Fruit fly (Drosophila melanogaster) whole organism, embryonic: Measurements from ENCODE around the gene CG1983.

Source experiments
- B-H2 ChIP-seq: fragments of 200-800 bp; sonication (Bioruptor generic); optimal IDR thresholded peaks from 2 replicates; lab custom pipeline; 2018; ENCODE audit warnings: missing biosample characterization, mild to moderate bottlenecking, missing genetic modification characterization
- CG11456 ChIP-seq: fragments of 200-800 bp; sonication (Bioruptor generic); IDR thresholded peaks from 3 replicates; pipeline ENCODE4 v1.3.6; 2022; ENCODE audit warnings: missing biosample characterization, missing genetic modification characterization
- CG1233 ChIP-seq: fragments of 200-800 bp; sonication (Bioruptor generic); optimal IDR thresholded peaks from 4 replicates; lab custom pipeline; 2018; ENCODE audit warnings: missing biosample characterization, mild to moderate bottlenecking, missing genetic modification characterization
- CG14860 ChIP-seq: fragments of 200-800 bp; sonication (Bioruptor generic); IDR thresholded peaks from 3 replicates; pipeline ENCODE4 v1.3.6; 2022; ENCODE audit warnings: missing biosample characterization, missing genetic modification characterization; ENCODE audit not compliant: partially characterized antibody
- CG1603 ChIP-seq: fragments of 200-800 bp; sonication (Bioruptor generic); optimal IDR thresholded peaks from 2 replicates; lab custom pipeline; 2019; ENCODE audit warnings: missing biosample characterization, mild to moderate bottlenecking, missing genetic modification characterization, moderate library complexity
- CG18764 ChIP-seq: fragments of 200-800 bp; sonication (Bioruptor generic); optimal IDR thresholded peaks from 3 replicates; lab custom pipeline; 2016; ENCODE audit warnings: missing biosample characterization, missing genetic modification characterization
- CG2199 ChIP-seq: fragments of 200-800 bp; sonication (Bioruptor generic); IDR thresholded peaks from 3 replicates; pipeline ENCODE4 v1.3.6; 2022; ENCODE audit warnings: missing biosample characterization, missing genetic modification characterization
- CG31365 ChIP-seq: fragments of 200-800 bp; sonication (Bioruptor generic); optimal IDR thresholded peaks from 2 replicates; lab custom pipeline; 2018; ENCODE audit warnings: missing biosample characterization, mild to moderate bottlenecking, missing genetic modification characterization
- CG3847 ChIP-seq: fragments of 200-800 bp; sonication (Bioruptor generic); IDR thresholded peaks from 2 replicates; pipeline ENCODE4 v1.3.6; 2022; ENCODE audit warnings: missing biosample characterization, missing genetic modification characterization
- CG5180 ChIP-seq: fragments of 200-800 bp; sonication (Bioruptor generic); optimal IDR thresholded peaks from 3 replicates; lab custom pipeline; 2017; ENCODE audit warnings: missing biosample characterization, missing genetic modification characterization, mild to moderate bottlenecking, moderate library complexity, missing genetic modification reagents
- CG5245 ChIP-seq: fragments of 200-800 bp; sonication (Bioruptor generic); optimal IDR thresholded peaks from 3 replicates; lab custom pipeline; 2016; ENCODE audit warnings: missing biosample characterization, missing genetic modification characterization
- CG6272 ChIP-seq: fragments of 200-800 bp; sonication (Bioruptor generic); IDR thresholded peaks from 2 replicates; pipeline ENCODE4 v1.3.6; 2022; ENCODE audit warnings: missing biosample characterization, missing genetic modification characterization
- CG7987 ChIP-seq: fragments of 200-800 bp; sonication (Bioruptor generic); optimal IDR thresholded peaks from 2 replicates; lab custom pipeline; 2018; ENCODE audit warnings: missing biosample characterization, mild to moderate bottlenecking, missing genetic modification characterization, moderate library complexity
- CG8478 ChIP-seq: fragments of >200 bp; optimal IDR thresholded peaks from 2 replicates; lab custom pipeline; 2018
- Dbx ChIP-seq: fragments of 200-800 bp; sonication (Bioruptor generic); IDR thresholded peaks from 3 replicates; pipeline ENCODE4 v1.3.6; 2022; ENCODE audit warnings: missing biosample characterization, missing genetic modification characterization
- GATAe ChIP-seq: fragments of 200-800 bp; sonication (Bioruptor generic); conservative IDR thresholded peaks from 2 replicates; pipeline ENCODE4 v1.3.6; 2022; ENCODE audit warnings: missing biosample characterization, missing genetic modification characterization
- H15 ChIP-seq: fragments of 200-800 bp; sonication (Bioruptor generic); IDR thresholded peaks from 3 replicates; pipeline ENCODE4 v1.3.6; 2022; ENCODE audit warnings: missing biosample characterization, missing genetic modification characterization
- HHEX ChIP-seq: fragments of 200-800 bp; sonication (Bioruptor generic); optimal IDR thresholded peaks from 3 replicates; lab custom pipeline; 2017; ENCODE audit warnings: missing biosample characterization, mild to moderate bottlenecking, missing genetic modification characterization, missing genetic modification reagents
- Hand ChIP-seq: fragments of 200-800 bp; sonication (Bioruptor generic); optimal IDR thresholded peaks from 2 replicates; lab custom pipeline; 2017; ENCODE audit warnings: mild to moderate bottlenecking, missing biosample characterization, missing genetic modification reagents, missing genetic modification characterization
- Kr ChIP-seq: fragments of 200-800 bp; sonication (Bioruptor generic); optimal IDR thresholded peaks from 2 replicates; lab custom pipeline; 2017; ENCODE audit warnings: missing biosample characterization, mild to moderate bottlenecking, missing genetic modification characterization
- Mes4 ChIP-seq: fragments of 200-800 bp; sonication (Bioruptor generic); optimal IDR thresholded peaks from 2 replicates; lab custom pipeline; 2016; ENCODE audit warnings: missing biosample characterization, missing genetic modification characterization
- NC2β ChIP-seq: fragments of 200-800 bp; sonication (Bioruptor generic); optimal IDR thresholded peaks from 2 replicates; lab custom pipeline; 2016; ENCODE audit warnings: missing biosample characterization, missing genetic modification characterization
- TFAM ChIP-seq: fragments of 200-800 bp; sonication (Bioruptor generic); optimal IDR thresholded peaks from 2 replicates; lab custom pipeline; 2017; ENCODE audit warnings: missing biosample characterization, missing genetic modification characterization, inconsistent platforms
- ac ChIP-seq: fragments of 200-800 bp; sonication (Bioruptor generic); optimal IDR thresholded peaks from 3 replicates; lab custom pipeline; 2017; ENCODE audit warnings: missing biosample characterization, mild to moderate bottlenecking, missing genetic modification characterization
- ap ChIP-seq: fragments of 200-800 bp; sonication (Bioruptor generic); IDR thresholded peaks from 2 replicates; pipeline ENCODE4 v1.3.6; 2022; ENCODE audit warnings: missing biosample characterization, missing genetic modification characterization
- bsh ChIP-seq, 2 experiments: fragments of 200-800 bp; sonication (Bioruptor generic); optimal IDR thresholded peaks; 2 replicates each; lab custom pipeline; 2017 to 2018; ENCODE audit warnings: mild to moderate bottlenecking in 2 of 2, missing biosample characterization in 2 of 2, missing genetic modification characterization in 2 of 2, moderate library complexity in 1 of 2
- cad ChIP-seq: fragments of >200 bp; optimal IDR thresholded peaks from 2 replicates; lab custom pipeline; 2017; ENCODE audit warnings: missing biosample characterization, missing genetic modification characterization
- ci ChIP-seq: fragments of 200-800 bp; sonication (Bioruptor generic); IDR thresholded peaks from 3 replicates; pipeline ENCODE4 v1.3.6; 2022; ENCODE audit warnings: missing biosample characterization, missing genetic modification characterization
- da ChIP-seq: fragments of 200-800 bp; sonication (Bioruptor generic); optimal IDR thresholded peaks from 2 replicates; lab custom pipeline; 2016; ENCODE audit warnings: missing biosample characterization, missing genetic modification characterization
- dati ChIP-seq: fragments of 200-800 bp; sonication (Bioruptor generic); IDR thresholded peaks from 2 replicates; pipeline ENCODE4 v1.3.6; 2022; ENCODE audit warnings: missing biosample characterization, missing genetic modification characterization
- dpn ChIP-seq, 2 experiments: fragments of 200-800 bp; sonication (Bioruptor generic); optimal IDR thresholded peaks; 3 replicates each; lab custom pipeline; 2016; ENCODE audit warnings: missing biosample characterization in 2 of 2, missing genetic modification characterization in 2 of 2
- emc ChIP-seq: fragments of 200-800 bp; sonication (Bioruptor generic); optimal IDR thresholded peaks from 2 replicates; lab custom pipeline; 2016; ENCODE audit warnings: missing biosample characterization, missing genetic modification characterization
- fd96Cb ChIP-seq: fragments of 200-800 bp; sonication (Bioruptor generic); optimal IDR thresholded peaks from 2 replicates; lab custom pipeline; 2018; ENCODE audit warnings: missing biosample characterization, mild to moderate bottlenecking, missing genetic modification characterization, moderate library complexity
- fru ChIP-seq: fragments of >200 bp; optimal IDR thresholded peaks from 2 replicates; lab custom pipeline; 2017
- hb ChIP-seq: fragments of 200-800 bp; sonication (Bioruptor generic); IDR thresholded peaks from 3 replicates; pipeline ENCODE4 v1.3.6; 2022; ENCODE audit warnings: missing biosample characterization, missing genetic modification characterization; ENCODE audit not compliant: partially characterized antibody
- inv ChIP-seq: fragments of 200-800 bp; sonication (Bioruptor generic); IDR thresholded peaks from 2 replicates; pipeline ENCODE4 v1.3.6; 2022; ENCODE audit warnings: missing biosample characterization, missing genetic modification characterization; ENCODE audit not compliant: partially characterized antibody
- lbe ChIP-seq: fragments of 200-800 bp; sonication (Bioruptor generic); optimal IDR thresholded peaks from 2 replicates; lab custom pipeline; 2016; ENCODE audit warnings: missing biosample characterization, mild to moderate bottlenecking, missing genetic modification characterization
- lola ChIP-seq, 3 experiments: fragments of >200 bp in 2 of 3; fragments of 200-800 bp in 1 of 3; sonication (Bioruptor generic) in 1 of 3; optimal IDR thresholded peaks; 2 replicates each; lab custom pipeline; 2017 to 2019; ENCODE audit warnings: missing biosample characterization in 3 of 3, missing genetic modification characterization in 3 of 3, mild to moderate bottlenecking in 1 of 3, moderate library complexity in 1 of 3
- onecut ChIP-seq: fragments of 200-800 bp; sonication (Bioruptor generic); IDR thresholded peaks from 2 replicates; pipeline ENCODE4 v1.3.6; 2022; ENCODE audit warnings: missing biosample characterization, missing genetic modification characterization
- otp ChIP-seq: fragments of 200-800 bp; sonication (Bioruptor generic); IDR thresholded peaks from 3 replicates; pipeline ENCODE4, ENCODE4 v1.3.6; 2022; ENCODE audit warnings: missing biosample characterization, missing genetic modification characterization
- pan ChIP-seq, 4 experiments: fragments of >200 bp in 3 of 4; fragments of 200-800 bp in 1 of 4; sonication (Bioruptor generic) in 1 of 4; optimal IDR thresholded peaks in 3 of 4; IDR thresholded peaks in 1 of 4; 2 replicates each; pipeline versions ENCODE4 v1.3.6 to Lab custom; 2017 to 2022; ENCODE audit warnings: missing biosample characterization in 2 of 4, missing genetic modification characterization in 2 of 4, mixed read lengths in 1 of 4
- pb ChIP-seq: fragments of 200-800 bp; sonication (Bioruptor generic); optimal IDR thresholded peaks from 3 replicates; lab custom pipeline; 2016; ENCODE audit warnings: missing biosample characterization, missing genetic modification characterization
- sens-2 ChIP-seq: fragments of 200-800 bp; sonication (Bioruptor generic); IDR thresholded peaks from 2 replicates; pipeline ENCODE4 v1.3.6; 2022; ENCODE audit warnings: missing biosample characterization, missing genetic modification characterization
- sqz ChIP-seq: fragments of 200-800 bp; sonication (Bioruptor generic); optimal IDR thresholded peaks from 3 replicates; lab custom pipeline; 2018; ENCODE audit warnings: missing biosample characterization, mild to moderate bottlenecking, missing genetic modification characterization
- tna ChIP-seq: fragments of 200-800 bp; sonication (Bioruptor generic); IDR thresholded peaks from 2 replicates; pipeline ENCODE4 v1.3.6; 2022; ENCODE audit warnings: missing biosample characterization, missing genetic modification characterization; ENCODE audit not compliant: partially characterized antibody
- twi ChIP-seq: fragments of 200-800 bp; optimal IDR thresholded peaks from 2 replicates; lab custom pipeline; 2019; ENCODE audit warnings: missing biosample characterization, mild to moderate bottlenecking, missing genetic modification characterization, moderate library complexity
- vnd ChIP-seq: fragments of 200-800 bp; sonication (Bioruptor generic); IDR thresholded peaks from 3 replicates; pipeline ENCODE4 v1.3.6; 2022; ENCODE audit warnings: missing biosample characterization, missing genetic modification characterization; ENCODE audit not compliant: partially characterized antibody
- zen ChIP-seq: fragments of 200-800 bp; sonication (Bioruptor generic); optimal IDR thresholded peaks from 3 replicates; lab custom pipeline; 2018; ENCODE audit warnings: missing biosample characterization, mild to moderate bottlenecking, missing genetic modification characterization, moderate library complexity

CG1983 gene

DNA sequence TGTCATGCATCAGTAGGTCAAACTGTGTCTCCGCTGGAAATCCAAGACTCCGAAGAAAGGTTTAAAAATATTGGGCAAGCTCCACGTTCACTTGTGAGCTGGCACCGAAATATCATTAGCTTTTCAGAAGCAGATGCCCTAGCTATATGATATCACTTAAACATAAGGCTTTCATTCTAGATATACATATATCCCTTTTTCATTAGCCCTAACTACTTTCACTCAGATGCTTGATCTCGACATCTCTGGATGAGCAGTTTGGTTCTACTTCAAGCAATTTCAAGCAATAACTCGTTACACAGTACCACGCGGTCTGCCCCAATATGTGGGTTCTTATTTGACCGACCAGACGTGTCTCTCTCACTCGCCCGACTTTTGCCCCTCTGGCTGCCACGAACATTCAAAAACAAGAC, 14.0 kb upstream of the CG1983 start (continued):
- TF ChIP-seq Kr (GFP tag; lab: Kevin White, UChicago) (no peak), otp (no peak), CG6272 (no peak), lbe (GFP tag; lab: Kevin White, UChicago) (no peak), CG8478 (no peak), Mes4 (peak; percentile 50), HHEX (GFP tag; lab: Kevin White, UChicago) (no peak), CG31365 (tag; lab: Kevin White, UChicago) (no peak), ap (GFP tag; lab: Robert Waterston, UW) (no peak), CG14860 (GFP tag; lab: Robert Waterston, UW) (no peak), dati (GFP tag; lab: Robert Waterston, UW) (no peak), Dbx (GFP tag; lab: Robert Waterston, UW) (no peak), B-H2 (GFP tag; lab: Kevin White, UChicago) (no peak), NC2β (GFP tag; lab: Kevin White, UChicago) (no peak), cad (GFP tag; lab: Kevin White, UChicago) (no peak), CG1233 (GFP tag; lab: Kevin White, UChicago) (peak; percentile 29), sens-2 (GFP tag; lab: Robert Waterston, UW) (no peak), vnd (GFP tag; lab: Robert Waterston, UW) (no peak), ac (no peak), hb (GFP tag; lab: Robert Waterston, UW) (no peak), TFAM (GFP tag; lab: Kevin White, UChicago) (no peak), CG18764 (GFP tag; lab: Kevin White, UChicago) (no peak), CG2199 (GFP tag; lab: Robert Waterston, UW) (no peak), CG5180 (GFP tag; lab: Kevin White, UChicago) (no peak), lola (GFP tag; optimal IDR thresholded peaks at IDR 0.05; lab: Kevin White, UChicago) (peak in 1 of 3 experiments; percentile 33), H15 (GFP tag; lab: Robert Waterston, UW) (no peak), twi (tag; lab: Kevin White, UChicago) (no peak), zen (tag; lab: Kevin White, UChicago) (no peak), Hand (GFP tag; lab: Kevin White, UChicago) (no peak), emc (GFP tag; lab: Kevin White, UChicago) (no peak), sqz (GFP tag; lab: Kevin White, UChicago) (no peak), CG5245 (GFP tag; lab: Kevin White, UChicago) (no peak), fd96Cb (tag; lab: Kevin White, UChicago) (peak; percentile 16), CG11456 (GFP tag; lab: Robert Waterston, UW) (no peak), bsh (GFP tag; optimal IDR thresholded peaks at IDR 0.05; lab: Kevin White, UChicago) (peak in 1 of 2 experiments; percentile 27), CG3847 (no peak), pan (optimal IDR thresholded peaks at IDR 0.05; lab: Kevin White, UChicago) (no peak), pan (GFP tag; optimal IDR thresholded peaks at IDR 0.05 in 1 of 2, IDR thresholded peaks at IDR 0.05 in 1 of 2) (no peak), CG1603 (tag; lab: Kevin White, UChicago) (peak; percentile 34), pb (GFP tag; lab: Kevin White, UChicago) (peak; percentile 47), GATAe (GFP tag; lab: Robert Waterston, UW) (no peak), fru (lab: Kevin White, UChicago) (no peak), ci (GFP tag; lab: Robert Waterston, UW) (no peak), tna (GFP tag; lab: Robert Waterston, UW) (no peak), CG7987 (GFP tag; lab: Kevin White, UChicago) (no peak), onecut (no peak), dpn (GFP tag; optimal IDR thresholded peaks at IDR 0.05; lab: Kevin White, UChicago) (peak in 1 of 2 experiments; percentile 55), inv (GFP tag; lab: Robert Waterston, UW) (no peak), da (GFP tag; lab: Kevin White, UChicago) (no peak)
- TF ChIP-seq, all 482 proteins: peak for 137
